Worm (Caenorhabditis elegans) whole organism, young adult: Measurements from ENCODE around the gene dao-2.

Experiments
- F23B12.7 ChIP-seq: sonication (generic microtip); optimal IDR thresholded peaks from 2 replicates; lab custom pipeline; 2017; ENCODE audit warnings: missing genetic modification characterization, mild to moderate bottlenecking, missing compliant biosample characterization, antibody characterized with exemption, moderate library complexity; ENCODE audit not compliant: insufficient read depth
- F52B5.7 ChIP-seq: sonication (generic microtip); optimal IDR thresholded peaks from 2 replicates; lab custom pipeline; 2016; ENCODE audit warnings: mild to moderate bottlenecking, missing genetic modification characterization, missing compliant biosample characterization
- F55B11.4 ChIP-seq: sonication (generic microtip); optimal IDR thresholded peaks from 2 replicates; lab custom pipeline; 2016; ENCODE audit warnings: missing compliant biosample characterization, missing genetic modification characterization, borderline replicate concordance; ENCODE audit not compliant: insufficient read depth
- K12H6.12 ChIP-seq: fragments of 200-800 bp; sonication (Bioruptor generic); optimal IDR thresholded peaks from 2 replicates; lab custom pipeline; 2018; ENCODE audit warnings: mild to moderate bottlenecking, missing genetic modification characterization, missing compliant biosample characterization
- Y53F4B.3 ChIP-seq: fragments of 200-800 bp; sonication (Bioruptor generic); IDR thresholded peaks from 2 replicates; pipeline ENCODE4 v1.3.6; 2022; ENCODE audit warnings: missing genetic modification reagents, missing genetic modification characterization, missing compliant biosample characterization
- ZK185.1 ChIP-seq: sonication (generic microtip); optimal IDR thresholded peaks from 2 replicates; lab custom pipeline; 2016; ENCODE audit warnings: mild to moderate bottlenecking, missing genetic modification characterization, missing compliant biosample characterization; ENCODE audit not compliant: poor library complexity, severe bottlenecking
- aptf-3 ChIP-seq: fragments of 200-800 bp; sonication (Bioruptor generic); IDR thresholded peaks from 2 replicates; pipeline ENCODE4 v1.3.6; 2022; ENCODE audit warnings: missing genetic modification characterization, missing compliant biosample characterization
- atf-7 ChIP-seq: sonication (generic microtip); optimal IDR thresholded peaks from 2 replicates; lab custom pipeline; 2017; ENCODE audit warnings: mild to moderate bottlenecking, missing genetic modification characterization, missing compliant biosample characterization
- attf-5 ChIP-seq: fragments of 200-800 bp; sonication (Bioruptor generic); optimal IDR thresholded peaks from 2 replicates; lab custom pipeline; 2018; ENCODE audit warnings: mild to moderate bottlenecking, missing genetic modification characterization, missing compliant biosample characterization
- attf-6 ChIP-seq: fragments of 200-800 bp; sonication (Bioruptor generic); IDR thresholded peaks from 2 replicates; pipeline ENCODE4 v1.3.6; 2022; ENCODE audit warnings: missing genetic modification reagents, missing genetic modification characterization, missing compliant biosample characterization
- ccch-3 ChIP-seq: fragments of 200-800 bp; sonication (Bioruptor generic); optimal IDR thresholded peaks from 2 replicates; lab custom pipeline; 2018; ENCODE audit warnings: mild to moderate bottlenecking, missing genetic modification characterization, missing compliant biosample characterization
- cebp-1 ChIP-seq, 2 experiments: fragments of 200-800 bp in 1 of 2; sonication (Bioruptor generic) in 1 of 2; sonication (generic microtip) in 1 of 2; IDR thresholded peaks in 1 of 2; optimal IDR thresholded peaks in 1 of 2; 2 replicates each; pipeline versions ENCODE4 v1.3.6 to Lab custom; 2017 to 2022; ENCODE audit warnings: missing compliant biosample characterization in 2 of 2, missing genetic modification characterization in 2 of 2, mild to moderate bottlenecking in 1 of 2, missing genetic modification reagents in 1 of 2, moderate library complexity in 1 of 2
- ceh-40 ChIP-seq: fragments of 200-800 bp; sonication (Bioruptor generic); IDR thresholded peaks from 2 replicates; pipeline ENCODE4 v1.3.6; 2022; ENCODE audit warnings: missing genetic modification characterization, missing compliant biosample characterization
- ceh-58 ChIP-seq: fragments of 200-800 bp; sonication (Bioruptor generic); IDR thresholded peaks from 2 replicates; pipeline ENCODE4 v1.3.6; 2022; ENCODE audit warnings: missing genetic modification characterization, missing compliant biosample characterization
- egl-18 ChIP-seq: fragments of 200-800 bp; sonication (Bioruptor generic); IDR thresholded peaks from 2 replicates; pipeline ENCODE4 v1.3.6; 2022; ENCODE audit warnings: missing genetic modification reagents, missing genetic modification characterization, missing compliant biosample characterization
- egrh-3 ChIP-seq: fragments of 200-800 bp; sonication (Bioruptor generic); IDR thresholded peaks from 2 replicates; pipeline ENCODE4 v1.3.6; 2022; ENCODE audit warnings: missing genetic modification reagents, missing genetic modification characterization, missing compliant biosample characterization
- ekl-4 ChIP-seq: fragments of 200-800 bp; sonication (Bioruptor generic); IDR thresholded peaks from 2 replicates; pipeline ENCODE4 v1.3.6; 2022; ENCODE audit warnings: missing genetic modification reagents, missing genetic modification characterization, missing compliant biosample characterization
- ets-4 ChIP-seq: fragments of 200-800 bp; sonication (Bioruptor generic); optimal IDR thresholded peaks from 2 replicates; lab custom pipeline; 2018; ENCODE audit warnings: mild to moderate bottlenecking, missing genetic modification characterization, missing compliant biosample characterization
- him-1 ChIP-seq: sonication (generic microtip); optimal IDR thresholded peaks from 2 replicates; lab custom pipeline; 2016; ENCODE audit warnings: missing genotype, missing genetic modification reagents, missing genetic modification characterization, missing compliant biosample characterization
- hmg-1.2 ChIP-seq: fragments of 200-800 bp; sonication (Bioruptor generic); IDR thresholded peaks from 2 replicates; pipeline ENCODE4 v1.3.6; 2022; ENCODE audit warnings: missing genetic modification reagents, missing genetic modification characterization, missing compliant biosample characterization
- hmg-20 ChIP-seq: fragments of 200-800 bp; sonication (Bioruptor generic); IDR thresholded peaks from 2 replicates; pipeline ENCODE4 v1.3.6; 2022; ENCODE audit warnings: missing genetic modification reagents, missing genetic modification characterization, missing compliant biosample characterization
- let-526 ChIP-seq: fragments of 200-800 bp; sonication (Bioruptor generic); IDR thresholded peaks from 2 replicates; pipeline ENCODE4 v1.3.6; 2022; ENCODE audit warnings: missing genetic modification reagents, missing genetic modification characterization, missing compliant biosample characterization
- lin-40 ChIP-seq: sonication (generic microtip); optimal IDR thresholded peaks from 2 replicates; lab custom pipeline; 2016; ENCODE audit warnings: missing genetic modification characterization, mild to moderate bottlenecking, missing compliant biosample characterization, missing genotype, missing genetic modification reagents
- mcd-1 ChIP-seq: fragments of 200-800 bp; sonication (Bioruptor generic); IDR thresholded peaks from 2 replicates; pipeline ENCODE4 v1.3.6; 2022; ENCODE audit warnings: missing genetic modification reagents, missing genetic modification characterization, missing compliant biosample characterization
- nfyb-1 ChIP-seq: fragments of 200-800 bp; sonication (Bioruptor generic); IDR thresholded peaks from 2 replicates; pipeline ENCODE4 v1.3.6; 2022; ENCODE audit warnings: missing genetic modification reagents, missing genetic modification characterization, missing compliant biosample characterization
- nhr-90 ChIP-seq: sonication (generic microtip); optimal IDR thresholded peaks from 2 replicates; lab custom pipeline; 2016; ENCODE audit warnings: missing genotype, mild to moderate bottlenecking, missing genetic modification characterization, missing compliant biosample characterization
- pbrm-1 ChIP-seq: fragments of 200-800 bp; sonication (Bioruptor generic); IDR thresholded peaks from 2 replicates; pipeline ENCODE4 v1.3.6; 2022; ENCODE audit warnings: missing genetic modification reagents, missing genetic modification characterization, missing compliant biosample characterization
- rcor-1 ChIP-seq: fragments of 200-800 bp; sonication (Bioruptor generic); IDR thresholded peaks from 2 replicates; pipeline ENCODE4 v1.3.6; 2022; ENCODE audit warnings: missing genetic modification reagents, missing genetic modification characterization, missing compliant biosample characterization
- sdz-38 ChIP-seq: sonication (generic microtip); optimal IDR thresholded peaks from 2 replicates; lab custom pipeline; 2016; ENCODE audit warnings: missing genotype, missing genetic modification characterization, missing compliant biosample characterization
- sea-2 ChIP-seq: fragments of 200-800 bp; sonication (Bioruptor generic); IDR thresholded peaks from 2 replicates; pipeline ENCODE4 v1.3.6; 2022; ENCODE audit warnings: missing genetic modification characterization, missing compliant biosample characterization
- snpc-1.1 ChIP-seq: sonication (generic microtip); optimal IDR thresholded peaks from 2 replicates; lab custom pipeline; 2017; ENCODE audit warnings: missing genetic modification characterization, mild to moderate bottlenecking, missing compliant biosample characterization, antibody characterized with exemption, moderate library complexity, missing genotype, missing genetic modification reagents; ENCODE audit not compliant: insufficient read depth
- snpc-1.3 ChIP-seq: sonication (generic microtip); optimal IDR thresholded peaks from 2 replicates; lab custom pipeline; 2017; ENCODE audit warnings: missing genetic modification characterization, mild to moderate bottlenecking, missing compliant biosample characterization, antibody characterized with exemption, moderate library complexity, missing genotype, missing genetic modification reagents; ENCODE audit not compliant: insufficient read depth
- snpc-4 ChIP-seq, 5 experiments: fragments of 150-350 bp in 1 of 5; sonication (generic microtip) in 4 of 5; optimal IDR thresholded peaks; 2 replicates each; lab custom pipeline; 2014 to 2018; ENCODE audit warnings: missing genetic modification characterization in 5 of 5, missing biosample characterization in 3 of 5, antibody characterized with exemption in 2 of 5, mild to moderate bottlenecking in 2 of 5, missing compliant biosample characterization in 2 of 5, missing genotype in 2 of 5, moderate library complexity in 2 of 5, missing genetic modification reagents in 1 of 5
- sptf-2 ChIP-seq: fragments of 200-800 bp; sonication (Bioruptor generic); optimal IDR thresholded peaks from 2 replicates; lab custom pipeline; 2018; ENCODE audit warnings: mild to moderate bottlenecking, missing genetic modification characterization, missing compliant biosample characterization
- zfh-2 ChIP-seq: fragments of 200-800 bp; sonication (Bioruptor generic); conservative IDR thresholded peaks from 2 replicates; pipeline ENCODE4 v1.3.6; 2022; ENCODE audit warnings: missing genetic modification reagents, missing genetic modification characterization, missing compliant biosample characterization

The dao-2 gene

DNA sequence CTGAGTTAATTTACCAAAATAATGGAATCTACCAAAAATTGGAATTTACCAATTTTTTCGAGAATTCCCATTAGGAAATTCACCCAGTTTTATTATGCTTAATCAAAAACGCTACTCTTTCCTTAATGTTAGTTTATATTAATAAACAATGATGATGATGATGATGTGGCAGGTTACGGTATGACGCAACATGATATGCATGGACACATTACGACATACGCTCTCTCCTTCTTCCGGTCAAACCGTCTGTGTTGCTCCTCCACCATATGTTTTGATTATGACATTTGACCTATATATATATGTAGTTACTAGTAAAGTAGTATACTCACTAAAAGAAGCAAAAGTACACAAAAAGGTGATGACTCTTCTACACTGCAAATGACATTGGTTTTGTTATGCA lies 14.6 kb downstream of the dao-2 start:
- no peak for TF ChIP-seq snpc-1.3
- TF ChIP-seq aptf-3, result no peak
- no peak for TF ChIP-seq nhr-90 (tag; lab: Kevin White, UChicago)
- TF ChIP-seq atf-7 (tag; lab: Kevin White, UChicago), result no peak
- TF ChIP-seq snpc-1.1, result no peak
- no peak for TF ChIP-seq rcor-1
- no peak for TF ChIP-seq K12H6.12
- TF ChIP-seq ets-4 (GFP tag; lab: Kevin White, UChicago), result no peak
- TF ChIP-seq, all 124 proteins: peak for 0

DNA sequence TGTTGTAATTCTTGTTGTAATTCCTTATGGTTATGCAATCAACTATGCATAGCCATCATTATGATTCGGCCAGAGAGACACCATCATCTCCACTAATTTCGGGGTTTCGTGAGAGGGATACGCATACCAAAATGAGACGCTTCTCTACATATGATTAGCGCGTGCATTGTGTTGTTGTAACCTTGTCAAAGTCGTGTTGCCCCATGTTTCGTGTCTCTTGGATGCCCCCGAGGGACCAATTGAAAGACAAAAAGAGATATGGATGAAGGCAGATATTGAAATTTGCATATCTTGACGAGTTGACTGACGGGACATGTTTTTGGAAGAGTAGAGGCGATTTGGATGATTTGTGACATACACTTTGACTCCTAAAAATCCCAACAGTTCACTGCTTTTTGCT lies 16.6 kb downstream of the dao-2 start:
- TF ChIP-seq lin-40 (tag; lab: Kevin White, UChicago) (no peak), ZK185.1 (tag; lab: Kevin White, UChicago) (no peak), F23B12.7 (no peak), F55B11.4 (tag; lab: Kevin White, UChicago) (no peak), ekl-4 (GFP tag; lab: Robert Waterston, UW) (no peak), ceh-40 (no peak), attf-6 (GFP tag; lab: Robert Waterston, UW) (no peak), snpc-4 (GFP tag; optimal IDR thresholded peaks at IDR 0.05; lab: Kevin White, UChicago) (no peak), snpc-4 (tag; optimal IDR thresholded peaks at IDR 0.05; lab: Kevin White, UChicago) (no peak), ceh-58 (GFP tag; lab: Robert Waterston, UW) (no peak), nfyb-1 (GFP tag; lab: Robert Waterston, UW) (no peak), sptf-2 (no peak), hmg-20 (no peak), egrh-3 (GFP tag; lab: Robert Waterston, UW) (no peak), hmg-1.2 (no peak), attf-5 (GFP tag; lab: Kevin White, UChicago) (no peak), pbrm-1 (GFP tag; lab: Robert Waterston, UW) (no peak), F52B5.7 (tag; lab: Kevin White, UChicago) (no peak), ccch-3 (GFP tag; lab: Kevin White, UChicago) (no peak), Y53F4B.3 (GFP tag; lab: Robert Waterston, UW) (no peak)

DNA sequence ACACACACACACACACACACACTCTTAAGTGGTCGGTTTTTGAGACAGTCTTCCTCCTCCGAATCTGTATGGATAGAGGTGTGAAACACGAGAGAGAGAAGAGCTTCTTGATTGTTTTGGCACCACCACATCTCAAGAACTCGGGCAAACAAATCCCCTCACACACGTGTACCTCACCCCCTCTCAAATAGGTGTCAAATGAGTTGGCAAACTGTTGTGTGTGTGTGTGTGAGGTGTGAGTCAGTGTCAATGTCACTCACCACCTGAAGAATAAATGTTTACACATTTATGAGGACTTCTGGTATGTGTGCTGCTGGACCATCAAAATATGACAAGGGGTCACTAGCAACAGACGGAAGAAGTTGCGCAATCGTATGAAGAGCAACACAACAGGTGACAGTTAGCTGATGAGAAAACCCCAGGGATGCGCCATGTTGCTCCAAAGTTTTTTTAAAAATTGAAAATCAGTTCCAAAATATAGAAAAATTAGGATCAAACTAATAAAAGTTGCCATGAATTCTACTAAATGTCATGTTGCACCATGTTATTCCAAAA lies 17.2 kb downstream of the dao-2 start:
- no peak for TF ChIP-seq let-526 (GFP tag; lab: Robert Waterston, UW)
- TF ChIP-seq mcd-1 (GFP tag; lab: Robert Waterston, UW), result no peak
- TF ChIP-seq egl-18 (GFP tag; lab: Robert Waterston, UW), result no peak
- no peak for TF ChIP-seq sea-2 (GFP tag; lab: Robert Waterston, UW)
- TF ChIP-seq him-1, result no peak
- TF ChIP-seq cebp-1 (GFP tag; IDR thresholded peaks at IDR 0.05; lab: Robert Waterston, UW), result no peak
- no peak for TF ChIP-seq cebp-1 (tag; optimal IDR thresholded peaks at IDR 0.05; lab: Kevin White, UChicago)
- TF ChIP-seq sdz-38 (tag; lab: Kevin White, UChicago), result no peak
- TF ChIP-seq zfh-2 (GFP tag; lab: Robert Waterston, UW), result no peak
- TF ChIP-seq, all 124 proteins: peak for 0
